Fruit fly (Drosophila melanogaster) whole organism, embryonic: ENCODE measurements around the gene betaGlu.
A peak's percentile ranks its signal among the peaks of the same experiment; 100 is the strongest.

Experiments used
- Abd-B ChIP-seq: fragments of 200-800 bp; sonication (Bioruptor generic); optimal IDR thresholded peaks from 2 replicates; lab custom pipeline; 2018; ENCODE audit warnings: missing biosample characterization, mild to moderate bottlenecking, missing genetic modification characterization, moderate library complexity
- Bgb ChIP-seq: fragments of 200-800 bp; sonication (Bioruptor generic); IDR thresholded peaks from 2 replicates; pipeline ENCODE4 v1.3.6; 2022; ENCODE audit warnings: missing biosample characterization, missing genetic modification characterization; ENCODE audit not compliant: partially characterized antibody
- CG12071 ChIP-seq: fragments of 200-800 bp; sonication (Bioruptor generic); optimal IDR thresholded peaks from 3 replicates; lab custom pipeline; 2018; ENCODE audit warnings: missing biosample characterization, mild to moderate bottlenecking, missing genetic modification characterization
- CG12155 ChIP-seq: fragments of 200-800 bp; sonication (Bioruptor generic); optimal IDR thresholded peaks from 3 replicates; lab custom pipeline; 2016; ENCODE audit warnings: missing biosample characterization, missing genetic modification characterization
- CG12769 ChIP-seq: fragments of 200-800 bp; sonication (Bioruptor generic); optimal IDR thresholded peaks from 2 replicates; lab custom pipeline; 2019; ENCODE audit warnings: missing biosample characterization, mild to moderate bottlenecking, missing genetic modification characterization, moderate library complexity
- CG15696 ChIP-seq: fragments of 200-800 bp; sonication (Bioruptor generic); optimal IDR thresholded peaks from 2 replicates; lab custom pipeline; 2019; ENCODE audit warnings: missing biosample characterization, mild to moderate bottlenecking, missing genetic modification characterization, moderate library complexity
- CG16863 ChIP-seq: fragments of 200-800 bp; sonication (Bioruptor generic); optimal IDR thresholded peaks from 3 replicates; lab custom pipeline; 2016; ENCODE audit warnings: missing biosample characterization, missing genetic modification characterization
- CG1832 ChIP-seq: fragments of 200-800 bp; sonication (Bioruptor generic); optimal IDR thresholded peaks from 2 replicates; lab custom pipeline; 2017; ENCODE audit warnings: missing biosample characterization, mild to moderate bottlenecking, missing genetic modification characterization, inconsistent platforms
- CG18599 ChIP-seq: fragments of 200-800 bp; sonication (Bioruptor generic); optimal IDR thresholded peaks from 3 replicates; lab custom pipeline; 2017; ENCODE audit warnings: missing biosample characterization, missing genetic modification characterization, mild to moderate bottlenecking, moderate library complexity, missing genetic modification reagents
- CG2199 ChIP-seq: fragments of 200-800 bp; sonication (Bioruptor generic); IDR thresholded peaks from 3 replicates; pipeline ENCODE4 v1.3.6; 2022; ENCODE audit warnings: missing biosample characterization, missing genetic modification characterization
- CG3163 ChIP-seq: fragments of 200-800 bp; sonication (Bioruptor generic); optimal IDR thresholded peaks from 3 replicates; lab custom pipeline; 2016; ENCODE audit warnings: missing biosample characterization, missing genetic modification characterization
- CG34422 ChIP-seq: fragments of 200-800 bp; sonication (Bioruptor generic); IDR thresholded peaks from 3 replicates; pipeline ENCODE4 v1.3.6; 2022; ENCODE audit warnings: missing biosample characterization, missing genetic modification characterization
- CG4360 ChIP-seq: fragments of 200-800 bp; sonication (Bioruptor generic); IDR thresholded peaks from 2 replicates; pipeline ENCODE4 v1.3.6; 2022; ENCODE audit warnings: missing biosample characterization, missing genetic modification characterization
- CG4617 ChIP-seq: fragments of 200-800 bp; sonication (Bioruptor generic); optimal IDR thresholded peaks from 3 replicates; lab custom pipeline; 2016; ENCODE audit warnings: missing biosample characterization, missing genetic modification characterization, borderline replicate concordance
- CG4730 ChIP-seq: fragments of 200-800 bp; sonication (Bioruptor generic); IDR thresholded peaks from 2 replicates; pipeline ENCODE4 v1.3.6; 2022; ENCODE audit warnings: missing biosample characterization, missing genetic modification characterization
- CG7987 ChIP-seq: fragments of 200-800 bp; sonication (Bioruptor generic); optimal IDR thresholded peaks from 2 replicates; lab custom pipeline; 2018; ENCODE audit warnings: missing biosample characterization, mild to moderate bottlenecking, missing genetic modification characterization, moderate library complexity
- Chrac-16 ChIP-seq: fragments of 200-800 bp; sonication (Bioruptor generic); optimal IDR thresholded peaks from 3 replicates; lab custom pipeline; 2016; ENCODE audit warnings: missing biosample characterization, missing genetic modification characterization
- D ChIP-seq, 2 experiments: fragments of 200-800 bp in 1 of 2; fragments of >200 bp in 1 of 2; sonication (Bioruptor generic) in 1 of 2; optimal IDR thresholded peaks; 2 replicates in 1 of 2; 3 replicates in 1 of 2; lab custom pipeline; 2017; ENCODE audit warnings: mild to moderate bottlenecking in 1 of 2, missing biosample characterization in 1 of 2, missing genetic modification characterization in 1 of 2, missing genetic modification reagents in 1 of 2
- Dbx ChIP-seq: fragments of 200-800 bp; sonication (Bioruptor generic); IDR thresholded peaks from 3 replicates; pipeline ENCODE4 v1.3.6; 2022; ENCODE audit warnings: missing biosample characterization, missing genetic modification characterization
- Deaf1 ChIP-seq: fragments of 200-800 bp; optimal IDR thresholded peaks from 3 replicates; lab custom pipeline; 2019; ENCODE audit warnings: missing biosample characterization, mild to moderate bottlenecking, missing genetic modification characterization, moderate library complexity
- Dref ChIP-seq: fragments of 200-800 bp; sonication (Bioruptor generic); IDR thresholded peaks from 2 replicates; pipeline ENCODE4 v1.3.6; 2022; ENCODE audit warnings: missing biosample characterization, missing genetic modification characterization
- Drgx ChIP-seq: fragments of 200-800 bp; sonication (Bioruptor generic); IDR thresholded peaks from 2 replicates; pipeline ENCODE4 v1.3.6; 2022; ENCODE audit warnings: missing biosample characterization, missing genetic modification characterization
- Jarid2 ChIP-seq: fragments of 200-800 bp; sonication (Bioruptor generic); optimal IDR thresholded peaks from 3 replicates; lab custom pipeline; 2017; ENCODE audit warnings: mild to moderate bottlenecking, missing biosample characterization, missing genetic modification reagents, missing genetic modification characterization
- MESR4 ChIP-seq: fragments of 200-800 bp; sonication (Bioruptor generic); optimal IDR thresholded peaks from 2 replicates; lab custom pipeline; 2018; ENCODE audit warnings: missing biosample characterization, mild to moderate bottlenecking, missing genetic modification characterization, moderate library complexity
- Oaz ChIP-seq: fragments of 200-800 bp; sonication (Bioruptor generic); IDR thresholded peaks from 2 replicates; pipeline ENCODE4 v1.3.6; 2022; ENCODE audit warnings: missing biosample characterization, missing genetic modification characterization
- bbx ChIP-seq: fragments of 200-800 bp; sonication (Bioruptor generic); IDR thresholded peaks from 2 replicates; pipeline ENCODE4 v1.3.6; 2022; ENCODE audit warnings: missing biosample characterization, missing genetic modification characterization; ENCODE audit not compliant: partially characterized antibody
- cato ChIP-seq: fragments of 200-800 bp; sonication (Bioruptor generic); optimal IDR thresholded peaks from 2 replicates; lab custom pipeline; 2016; ENCODE audit warnings: missing biosample characterization, missing genetic modification characterization, borderline replicate concordance
- ci ChIP-seq: fragments of 200-800 bp; sonication (Bioruptor generic); IDR thresholded peaks from 3 replicates; pipeline ENCODE4 v1.3.6; 2022; ENCODE audit warnings: missing biosample characterization, missing genetic modification characterization
- her ChIP-seq: fragments of 200-800 bp; sonication (Bioruptor generic); optimal IDR thresholded peaks from 2 replicates; lab custom pipeline; 2016; ENCODE audit warnings: missing biosample characterization, missing genetic modification characterization
- hkb ChIP-seq, 2 experiments: fragments of 200-800 bp in 1 of 2; fragments of >200 bp in 1 of 2; sonication (Bioruptor generic) in 1 of 2; IDR thresholded peaks in 1 of 2; optimal IDR thresholded peaks in 1 of 2; 2 replicates each; pipeline versions ENCODE4 v1.3.6 to Lab custom; 2017 to 2022; ENCODE audit warnings: missing biosample characterization in 1 of 2, missing genetic modification characterization in 1 of 2
- klu ChIP-seq: fragments of 200-800 bp; sonication (Bioruptor generic); IDR thresholded peaks from 2 replicates; pipeline ENCODE4 v1.3.6; 2022; ENCODE audit warnings: missing biosample characterization, missing genetic modification characterization
- lab ChIP-seq: fragments of 200-800 bp; sonication (Bioruptor generic); optimal IDR thresholded peaks from 3 replicates; lab custom pipeline; 2017; ENCODE audit warnings: missing biosample characterization, missing genetic modification characterization, mild to moderate bottlenecking, moderate library complexity, missing genetic modification reagents
- mirr ChIP-seq: fragments of 200-800 bp; sonication (Bioruptor generic); optimal IDR thresholded peaks from 3 replicates; lab custom pipeline; 2018; ENCODE audit warnings: missing biosample characterization, mild to moderate bottlenecking, missing genetic modification characterization
- nom ChIP-seq: fragments of 200-800 bp; sonication (Bioruptor generic); optimal IDR thresholded peaks from 2 replicates; lab custom pipeline; 2017; ENCODE audit warnings: missing biosample characterization, missing genetic modification characterization, mild to moderate bottlenecking, moderate library complexity, missing genetic modification reagents
- onecut ChIP-seq: fragments of 200-800 bp; sonication (Bioruptor generic); IDR thresholded peaks from 2 replicates; pipeline ENCODE4 v1.3.6; 2022; ENCODE audit warnings: missing biosample characterization, missing genetic modification characterization
- tll ChIP-seq, 2 experiments: fragments of 200-800 bp in 1 of 2; fragments of >200 bp in 1 of 2; sonication (Bioruptor generic) in 1 of 2; optimal IDR thresholded peaks; 2 replicates each; lab custom pipeline; 2017 to 2019; ENCODE audit warnings: missing biosample characterization in 2 of 2, missing genetic modification characterization in 2 of 2, mild to moderate bottlenecking in 1 of 2, moderate library complexity in 1 of 2
- zen2 ChIP-seq: fragments of 200-800 bp; sonication (Bioruptor generic); IDR thresholded peaks from 3 replicates; pipeline ENCODE4 v1.3.6; 2022; ENCODE audit warnings: missing biosample characterization, missing genetic modification characterization; ENCODE audit not compliant: partially characterized antibody

Gene betaGlu

DNA sequence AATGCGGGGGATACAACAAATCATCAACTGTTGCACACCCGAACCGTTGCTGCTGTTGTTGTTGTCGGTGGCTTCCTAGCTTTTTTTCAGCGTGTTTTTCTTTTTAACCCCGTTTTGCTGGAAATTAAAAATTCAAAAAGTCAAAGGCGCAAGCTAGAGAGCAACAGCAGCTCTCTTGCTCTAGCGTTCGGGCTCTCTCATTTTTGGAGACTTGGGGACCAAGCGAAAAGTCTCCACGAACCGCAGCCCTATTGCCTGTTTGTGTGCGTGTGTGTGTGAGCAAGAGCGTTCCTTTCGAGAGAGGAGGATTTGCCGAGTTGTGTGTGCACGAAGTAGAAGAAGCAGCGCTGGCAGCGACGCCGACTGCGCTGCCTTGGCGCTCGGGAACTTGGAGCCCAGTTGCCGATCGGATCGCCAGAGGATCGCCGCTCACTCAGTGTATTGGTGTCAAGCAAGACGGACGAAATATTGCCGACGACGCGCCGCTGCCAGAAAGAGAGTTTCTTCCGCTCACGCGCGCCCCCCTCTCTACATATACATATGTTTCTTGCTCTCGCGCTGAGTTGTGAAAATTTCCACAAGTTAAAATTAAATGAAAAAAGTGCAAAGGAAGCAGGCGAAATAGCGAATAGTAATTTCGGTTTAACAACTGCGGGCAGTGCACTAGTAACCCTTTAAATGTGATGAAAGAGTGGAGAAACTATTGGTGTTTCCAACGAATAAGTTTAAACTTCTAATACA lies 46.9 kb downstream of the betaGlu start (continued):
- TF ChIP-seq CG4617 (GFP tag; lab: Kevin White, UChicago) (no peak), CG18599 (GFP tag; lab: Kevin White, UChicago) (peak; percentile 29), nom (peak; percentile 78), CG4360 (GFP tag; lab: Robert Waterston, UW) (peak; percentile 95), cato (GFP tag; lab: Kevin White, UChicago) (no peak), Abd-B (GFP tag; lab: Kevin White, UChicago) (no peak), CG7987 (GFP tag; lab: Kevin White, UChicago) (no peak), lab (GFP tag; lab: Kevin White, UChicago) (peak; percentile 24), tll (GFP tag; optimal IDR thresholded peaks at IDR 0.05; lab: Kevin White, UChicago) (peak in 1 of 2 experiments; percentile 11), MESR4 (GFP tag; lab: Kevin White, UChicago) (no peak), CG12071 (GFP tag; lab: Kevin White, UChicago) (peak; percentile 19), zen2 (peak; percentile 45; the same call in 1 of the 3 replicates), CG2199 (GFP tag; lab: Robert Waterston, UW) (peak; percentile 45; the same call in 2 of the 3 replicates), Bgb (peak; percentile 35; the same call in 1 of the 2 replicates), Dref (no peak), CG34422 (GFP tag; lab: Robert Waterston, UW) (peak; percentile 43; the same call in 1 of the 3 replicates), Drgx (GFP tag; lab: Robert Waterston, UW) (peak; percentile 20; the same call in 1 of the 2 replicates), CG3163 (peak; percentile 59), CG15696 (no peak), Dbx (GFP tag; lab: Robert Waterston, UW) (peak; percentile 29; the same call in 1 of the 3 replicates), her (GFP tag; lab: Kevin White, UChicago) (peak; percentile 31), Deaf1 (peak; percentile 97), Chrac-16 (GFP tag; lab: Kevin White, UChicago) (no peak), CG4730 (GFP tag; lab: Robert Waterston, UW) (no peak), CG1832 (GFP tag; lab: Kevin White, UChicago) (peak; percentile 51), CG12155 (GFP tag; lab: Kevin White, UChicago) (no peak), CG16863 (GFP tag; lab: Kevin White, UChicago) (no peak), Oaz (GFP tag; lab: Robert Waterston, UW) (no peak), onecut (GFP tag; lab: Robert Waterston, UW) (0 out of 2 replicates have a peak, but pooled peaks have one; percentile 21), Jarid2 (peak; percentile 74), CG12769 (tag; lab: Kevin White, UChicago) (peak; percentile 59), ci (GFP tag; lab: Robert Waterston, UW) (peak; percentile 70; the same call in 2 of the 3 replicates), bbx (GFP tag; lab: Robert Waterston, UW) (0 out of 2 replicates have a peak, but pooled peaks have one; percentile 9), hkb (optimal IDR thresholded peaks at IDR 0.05; lab: Kevin White, UChicago) (no peak), hkb (GFP tag; IDR thresholded peaks at IDR 0.05; lab: Robert Waterston, UW) (peak; percentile 60; the same call in 1 of the 2 replicates), mirr (GFP tag; lab: Kevin White, UChicago) (peak; percentile 5), D (optimal IDR thresholded peaks at IDR 0.05; lab: Kevin White, UChicago) (peak; percentile 36), D (GFP tag; optimal IDR thresholded peaks at IDR 0.05; lab: Kevin White, UChicago) (no peak), klu (GFP tag; lab: Robert Waterston, UW) (no peak)
- TF ChIP-seq, all 482 proteins: peak for 83
